Worm (Caenorhabditis elegans): ENCODE data around the gene cnc-8.

- no peak for TF ChIP-seq nhr-11 (tag; optimal IDR thresholded peaks at IDR 0.05)
- no peak for TF ChIP-seq ztf-11 (tag; optimal IDR thresholded peaks at IDR 0.05)
- no peak for TF ChIP-seq ama-1 (optimal IDR thresholded peaks at IDR 0.05)
- TF ChIP-seq ztf-4 (tag; optimal IDR thresholded peaks at IDR 0.05) = no peak
- no peak for TF ChIP-seq ceh-28 (tag; optimal IDR thresholded peaks at IDR 0.05)
- no peak for TF ChIP-seq eor-1 (tag; optimal IDR thresholded peaks at IDR 0.05)
- TF ChIP-seq ceh-82 (tag; optimal IDR thresholded peaks at IDR 0.05) = no peak
- TF ChIP-seq pha-4 (tag; optimal IDR thresholded peaks at IDR 0.05) = no peak
- TF ChIP-seq nhr-23 (tag; optimal IDR thresholded peaks at IDR 0.05) = no peak
- no peak for TF ChIP-seq zag-1 (tag; optimal IDR thresholded peaks at IDR 0.05)
- TF ChIP-seq unc-62 (GFP tag; optimal IDR thresholded peaks at IDR 0.05) = no peak
- TF ChIP-seq nhr-77 (tag; optimal IDR thresholded peaks at IDR 0.05) = no peak
- TF ChIP-seq skn-1 (tag; optimal IDR thresholded peaks at IDR 0.05) = no peak
- no peak for TF ChIP-seq jun-1 (tag; optimal IDR thresholded peaks at IDR 0.05)
Observed at ce11 chrX:10277118-10277517, 29.3 kb upstream of the cnc-8 start.
